Worm (Caenorhabditis elegans): ENCODE data around the gene ZK154.5.

- TF ChIP-seq pqm-1 (tag; optimal IDR thresholded peaks at IDR 0.05) (no peak), jun-1 (tag; optimal IDR thresholded peaks at IDR 0.05) (no peak)
These were observed 6.6 kb upstream of the ZK154.5 start for ce11 chrX:7794306-7794743.

All from whole organism, L4 larva.